Worm (Caenorhabditis elegans): ENCODE results near the gene pqn-68.

DNA sequence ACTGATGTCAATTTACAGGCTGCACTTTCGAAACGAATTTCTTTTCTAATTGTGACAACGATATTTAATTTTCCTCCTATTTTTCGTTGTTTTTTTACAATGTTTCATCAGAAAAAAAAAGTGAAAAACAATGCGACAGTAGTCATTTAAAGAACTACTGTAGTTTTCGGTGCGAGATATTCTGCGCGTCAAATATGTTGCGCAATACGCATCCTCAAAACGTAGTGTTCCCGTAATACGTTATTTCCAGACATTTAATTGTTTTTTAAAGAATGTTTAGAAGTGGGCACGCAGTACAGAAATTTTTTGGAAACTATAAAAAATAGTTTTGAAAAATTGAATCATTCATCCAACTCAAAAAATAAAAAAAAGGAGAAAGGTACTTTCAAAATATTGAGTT is 21.6 kb downstream of the pqn-68 start:
- TF ChIP-seq lin-11 (tag; optimal IDR thresholded peaks at IDR 0.05) = no peak
- TF ChIP-seq pag-3 (tag; optimal IDR thresholded peaks at IDR 0.05; ENCODE audit: borderline replicate concordance) = no peak
- TF ChIP-seq nhr-232 (tag; optimal IDR thresholded peaks at IDR 0.05) = no peak
- TF ChIP-seq tbx-2 (tag; optimal IDR thresholded peaks at IDR 0.05) = no peak
- TF ChIP-seq pha-4 (tag; optimal IDR thresholded peaks at IDR 0.05) = no peak
- no peak for TF ChIP-seq dve-1 (tag; optimal IDR thresholded peaks at IDR 0.05)
- no peak for TF ChIP-seq ama-1 (optimal IDR thresholded peaks at IDR 0.05)
- TF ChIP-seq ets-4 (tag; optimal IDR thresholded peaks at IDR 0.05) = no peak
- TF ChIP-seq elt-2 (tag; optimal IDR thresholded peaks at IDR 0.05) = no peak
- no peak for TF ChIP-seq C38D4.7 (GFP tag; optimal IDR thresholded peaks at IDR 0.05)
- no peak for TF ChIP-seq ceh-24 (tag; optimal IDR thresholded peaks at IDR 0.05)
- TF ChIP-seq ceh-6 (GFP tag; optimal IDR thresholded peaks at IDR 0.05) = no peak

All from whole organism, late embryonic.